Worm (Caenorhabditis elegans) whole organism, midembryonic: ENCODE measurements around the gene D1044.7.

Source experiments
- med-1 ChIP-seq: sonication (generic microtip); optimal IDR thresholded peaks from 2 replicates; lab custom pipeline; 2017; ENCODE audit warnings: missing genetic modification characterization, mild to moderate bottlenecking, missing compliant biosample characterization, antibody characterized with exemption, missing genetic modification reagents; ENCODE audit not compliant: insufficient read depth
- ztf-29 ChIP-seq: fragments of 200-800 bp; sonication (Bioruptor generic); IDR thresholded peaks from 2 replicates; pipeline ENCODE4 v1.3.6; 2022; ENCODE audit warnings: missing genetic modification reagents, missing genetic modification characterization, missing compliant biosample characterization

DNA sequence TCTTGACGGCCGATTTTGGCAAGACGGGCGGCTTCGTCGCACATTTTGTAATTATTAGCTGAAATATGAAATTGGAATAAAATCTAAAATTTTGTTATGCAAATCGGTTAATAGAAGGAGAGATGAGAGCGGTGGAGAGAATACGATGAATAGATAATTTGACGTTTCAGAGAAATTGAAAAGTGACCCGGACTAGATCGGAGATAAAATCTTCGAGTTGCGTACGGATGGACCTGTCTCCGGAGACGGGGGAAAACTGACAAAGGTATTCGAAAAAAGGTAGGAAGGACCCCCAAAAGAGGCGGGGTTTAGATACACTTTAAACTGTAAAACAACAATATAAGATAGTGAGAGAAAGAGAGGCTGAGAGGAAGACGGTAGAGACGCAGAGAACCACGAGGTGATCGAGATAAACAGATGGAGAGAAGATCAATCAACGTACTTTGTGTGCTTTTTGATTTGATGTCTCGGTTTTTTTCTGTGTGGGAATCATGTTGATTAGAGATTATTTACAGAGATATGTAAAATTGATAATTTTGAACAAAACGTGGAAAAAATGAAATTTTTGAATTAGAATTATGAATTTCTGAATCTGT is 43.6 kb upstream of the D1044.7 start, which contains the start of gene F09F7.6:
- TF ChIP-seq ztf-29 (GFP tag; lab: Robert Waterston, UW) (no peak), med-1 (GFP tag; lab: Kevin White, UChicago) (no peak)
